Worm (Caenorhabditis elegans) whole organism, L1 larva: Measurements from ENCODE around the gene dmd-10.

Experiments used
- C16A3.4 ChIP-seq: fragments of 150-350 bp; optimal IDR thresholded peaks from 2 replicates; lab custom pipeline; 2014; ENCODE audit warnings: missing biosample characterization, missing genetic modification characterization
- C34B4.2 ChIP-seq: sonication (generic microtip); optimal IDR thresholded peaks from 2 replicates; lab custom pipeline; 2017; ENCODE audit warnings: mild to moderate bottlenecking, missing genetic modification characterization, missing compliant biosample characterization
- Y116A8C.19 ChIP-seq: sonication (generic microtip); optimal IDR thresholded peaks from 2 replicates; lab custom pipeline; 2016; ENCODE audit warnings: missing compliant biosample characterization, missing genetic modification characterization, borderline replicate concordance
- aha-1 ChIP-seq: fragments of 150-350 bp; optimal IDR thresholded peaks from 2 replicates; lab custom pipeline; 2014; ENCODE audit warnings: missing biosample characterization, missing genetic modification characterization
- alr-1 ChIP-seq: fragments of 200-800 bp; sonication (Bioruptor generic); optimal IDR thresholded peaks from 2 replicates; lab custom pipeline; 2018; ENCODE audit warnings: borderline replicate concordance, mild to moderate bottlenecking, missing genetic modification characterization, missing compliant biosample characterization
- aly-2 ChIP-seq: fragments of 150-350 bp; optimal IDR thresholded peaks from 2 replicates; lab custom pipeline; 2014; ENCODE audit warnings: missing biosample characterization, missing genetic modification characterization
- ama-1 ChIP-seq: fragments of 150-350 bp; optimal IDR thresholded peaks from 2 replicates; lab custom pipeline; 2014
- blmp-1 ChIP-seq: fragments of 150-350 bp; optimal IDR thresholded peaks from 2 replicates; lab custom pipeline; 2014; ENCODE audit warnings: missing biosample characterization, missing genetic modification characterization
- ceh-63 ChIP-seq: fragments of 200-800 bp; sonication (Bioruptor generic); optimal IDR thresholded peaks from 2 replicates; lab custom pipeline; 2018; ENCODE audit warnings: mild to moderate bottlenecking, missing genetic modification characterization, missing compliant biosample characterization
- ceh-90 ChIP-seq: sonication (generic microtip); optimal IDR thresholded peaks from 2 replicates; lab custom pipeline; 2016; ENCODE audit warnings: missing genetic modification characterization, missing compliant biosample characterization
- ces-1 ChIP-seq: fragments of 150-350 bp; optimal IDR thresholded peaks from 2 replicates; lab custom pipeline; 2014; ENCODE audit warnings: missing biosample characterization, missing genetic modification reagents, missing genetic modification characterization
- dsc-1 ChIP-seq: sonication (generic microtip); optimal IDR thresholded peaks from 2 replicates; lab custom pipeline; 2016; ENCODE audit warnings: mild to moderate bottlenecking, missing genetic modification characterization, missing compliant biosample characterization
- efl-1 ChIP-seq, 4 experiments: fragments of 150-350 bp; optimal IDR thresholded peaks in 3 of 4; peaks in 1 of 4; 1 replicate in 1 of 4; 2 replicates in 3 of 4; lab custom pipeline; 2014; ENCODE audit warnings: missing biosample characterization in 2 of 4, missing genetic modification characterization in 2 of 4, missing genetic modification reagents in 2 of 4
- efl-3 ChIP-seq: fragments of 200-800 bp; sonication (Bioruptor generic); optimal IDR thresholded peaks from 2 replicates; lab custom pipeline; 2018; ENCODE audit warnings: mild to moderate bottlenecking, missing genetic modification characterization, missing compliant biosample characterization
- egl-13 ChIP-seq: sonication (generic microtip); optimal IDR thresholded peaks from 2 replicates; lab custom pipeline; 2016; ENCODE audit warnings: missing genotype, missing genetic modification reagents, missing genetic modification characterization, missing compliant biosample characterization
- egl-27 ChIP-seq, 2 experiments: fragments of 150-350 bp in 1 of 2; sonication (generic microtip); optimal IDR thresholded peaks; 3 replicates each; lab custom pipeline; 2017 to 2018; ENCODE audit warnings: missing biosample characterization in 2 of 2, missing genetic modification characterization in 2 of 2, missing genetic modification reagents in 2 of 2
- elt-2 ChIP-seq: sonication (generic microtip); optimal IDR thresholded peaks from 2 replicates; lab custom pipeline; 2016; ENCODE audit warnings: missing genetic modification characterization, mild to moderate bottlenecking, inconsistent platforms, missing compliant biosample characterization, missing genetic modification reagents
- ets-5 ChIP-seq: fragments of 200-800 bp; sonication (Bioruptor generic); IDR thresholded peaks from 2 replicates; pipeline ENCODE4 v1.3.6; 2022; ENCODE audit warnings: missing genetic modification characterization, missing compliant biosample characterization
- fkh-10 ChIP-seq: sonication (generic microtip); optimal IDR thresholded peaks from 2 replicates; lab custom pipeline; 2017; ENCODE audit warnings: missing biosample characterization, missing genetic modification reagents, missing genetic modification characterization
- hlh-4 ChIP-seq: sonication (generic microtip); optimal IDR thresholded peaks from 2 replicates; lab custom pipeline; 2016; ENCODE audit warnings: mild to moderate bottlenecking, missing genetic modification characterization, missing compliant biosample characterization
- hpl-2 ChIP-seq: fragments of 150-350 bp; optimal IDR thresholded peaks from 2 replicates; lab custom pipeline; 2014; ENCODE audit warnings: missing biosample characterization, missing genetic modification reagents, missing genetic modification characterization
- irx-1 ChIP-seq: sonication (generic microtip); optimal IDR thresholded peaks from 2 replicates; lab custom pipeline; 2016; ENCODE audit warnings: missing genetic modification characterization, missing compliant biosample characterization
- lin-13 ChIP-seq: fragments of 150-350 bp; optimal IDR thresholded peaks from 2 replicates; lab custom pipeline; 2014; ENCODE audit warnings: missing biosample characterization, missing genetic modification reagents, missing genetic modification characterization
- lin-14 ChIP-seq: fragments of 200-800 bp; sonication (Bioruptor generic); optimal IDR thresholded peaks from 2 replicates; lab custom pipeline; 2018; ENCODE audit warnings: mild to moderate bottlenecking, missing genetic modification characterization, moderate library complexity, missing compliant biosample characterization
- lin-15B ChIP-seq: fragments of 150-350 bp; sonication (generic microtip); optimal IDR thresholded peaks from 3 replicates; lab custom pipeline; 2014; ENCODE audit warnings: missing biosample characterization, missing genetic modification characterization
- lin-39 ChIP-seq: fragments of 150-350 bp; optimal IDR thresholded peaks from 2 replicates; lab custom pipeline; 2014; ENCODE audit warnings: missing biosample characterization, missing genetic modification reagents, missing genetic modification characterization
- lir-3 ChIP-seq: sonication (generic microtip); optimal IDR thresholded peaks from 2 replicates; lab custom pipeline; 2016; ENCODE audit warnings: mild to moderate bottlenecking, missing genetic modification characterization, moderate library complexity, missing compliant biosample characterization; ENCODE audit not compliant: poor library complexity
- lsy-2 ChIP-seq, 2 experiments: fragments of 150-350 bp; optimal IDR thresholded peaks; 2 replicates each; lab custom pipeline; 2014; ENCODE audit warnings: missing biosample characterization in 2 of 2, missing genetic modification characterization in 2 of 2
- mdl-1 ChIP-seq, 2 experiments: fragments of 150-350 bp; optimal IDR thresholded peaks; 2 replicates each; lab custom pipeline; 2014 to 2017; ENCODE audit warnings: missing biosample characterization in 2 of 2, missing genetic modification characterization in 2 of 2, inconsistent platforms in 1 of 2
- nhr-11 ChIP-seq: fragments of 150-350 bp; optimal IDR thresholded peaks from 2 replicates; lab custom pipeline; 2014; ENCODE audit warnings: missing biosample characterization, missing genetic modification characterization
- nhr-237 ChIP-seq: fragments of 150-350 bp; optimal IDR thresholded peaks from 2 replicates; lab custom pipeline; 2014; ENCODE audit warnings: missing biosample characterization, missing genetic modification characterization
- nhr-71 ChIP-seq: sonication (generic microtip); optimal IDR thresholded peaks from 2 replicates; lab custom pipeline; 2016; ENCODE audit warnings: mild to moderate bottlenecking, missing genetic modification characterization, moderate library complexity, missing compliant biosample characterization
- nhr-76 ChIP-seq: sonication (generic microtip); optimal IDR thresholded peaks from 2 replicates; lab custom pipeline; 2017; ENCODE audit warnings: missing biosample characterization, missing genetic modification characterization
- nhr-77 ChIP-seq: fragments of 150-350 bp; optimal IDR thresholded peaks from 2 replicates; lab custom pipeline; 2014; ENCODE audit warnings: missing biosample characterization, missing genetic modification characterization
- nhr-84 ChIP-seq: sonication (generic microtip); optimal IDR thresholded peaks from 2 replicates; lab custom pipeline; 2017; ENCODE audit warnings: missing biosample characterization, missing genetic modification characterization
- nhr-90 ChIP-seq: sonication (generic microtip); optimal IDR thresholded peaks from 2 replicates; lab custom pipeline; 2016; ENCODE audit warnings: mild to moderate bottlenecking, missing genetic modification characterization, missing compliant biosample characterization; ENCODE audit not compliant: poor library complexity
- rnt-1 ChIP-seq: sonication (generic microtip); optimal IDR thresholded peaks from 2 replicates; lab custom pipeline; 2016; ENCODE audit warnings: mild to moderate bottlenecking, missing genetic modification characterization, moderate library complexity, missing compliant biosample characterization
- skn-1 ChIP-seq: fragments of 150-350 bp; optimal IDR thresholded peaks from 2 replicates; lab custom pipeline; 2014; ENCODE audit warnings: missing biosample characterization, missing genetic modification characterization
- sox-4 ChIP-seq: sonication (generic microtip); optimal IDR thresholded peaks from 2 replicates; lab custom pipeline; 2016; ENCODE audit warnings: missing genetic modification characterization, missing compliant biosample characterization
- sptf-1 ChIP-seq: fragments of 150-350 bp; optimal IDR thresholded peaks from 2 replicates; lab custom pipeline; 2014; ENCODE audit warnings: missing biosample characterization, missing genetic modification characterization
- sup-37 ChIP-seq: fragments of 200-800 bp; sonication (Bioruptor generic); optimal IDR thresholded peaks from 2 replicates; lab custom pipeline; 2018; ENCODE audit warnings: mild to moderate bottlenecking, missing genetic modification characterization, missing compliant biosample characterization
- tbx-2 ChIP-seq: sonication (generic microtip); optimal IDR thresholded peaks from 2 replicates; lab custom pipeline; 2016; ENCODE audit warnings: missing genetic modification characterization, missing compliant biosample characterization
- tlp-1 ChIP-seq: fragments of 150-350 bp; optimal IDR thresholded peaks from 2 replicates; lab custom pipeline; 2014; ENCODE audit warnings: missing biosample characterization, missing genetic modification characterization
- unc-30 ChIP-seq: sonication (generic microtip); optimal IDR thresholded peaks from 2 replicates; lab custom pipeline; 2017; ENCODE audit warnings: missing biosample characterization, missing genetic modification characterization
- unc-62 ChIP-seq: fragments of 150-350 bp; optimal IDR thresholded peaks from 2 replicates; lab custom pipeline; 2014; ENCODE audit warnings: missing biosample characterization, missing genetic modification reagents, missing genetic modification characterization
- unc-86 ChIP-seq: sonication (generic microtip); optimal IDR thresholded peaks from 2 replicates; lab custom pipeline; 2016; ENCODE audit warnings: missing genetic modification characterization, missing compliant biosample characterization
- unc-98 ChIP-seq: fragments of 200-800 bp; sonication (Bioruptor generic); IDR thresholded peaks from 2 replicates; pipeline ENCODE4 v1.3.6; 2022; ENCODE audit warnings: missing genetic modification characterization, missing compliant biosample characterization
- xbp-1 ChIP-seq: sonication (generic microtip); optimal IDR thresholded peaks from 2 replicates; lab custom pipeline; 2016; ENCODE audit warnings: missing genetic modification characterization, missing compliant biosample characterization
- ztf-4 ChIP-seq: fragments of 150-350 bp; optimal IDR thresholded peaks from 2 replicates; lab custom pipeline; 2014; ENCODE audit warnings: missing biosample characterization, missing genetic modification characterization

Gene dmd-10

ce11 chrV:13265628-13266027 is 29.2 kb upstream of the dmd-10 start (continued):
- TF ChIP-seq nhr-71 (tag; lab: Kevin White, UChicago) (peak; percentile 38), dsc-1 (peak; percentile 99), C16A3.4 (tag; lab: Kevin White, UChicago) (no peak)

ce11 chrV:13264245-13264644 is 27.8 kb upstream of the dmd-10 start, which contains the start of gene zip-5:
TSS of gene zip-5 (plus strand) at chrV:13264545.
- TF ChIP-seq nhr-90 (tag; lab: Kevin White, UChicago): no peak
- TF ChIP-seq tbx-2 (tag; lab: Kevin White, UChicago): no peak
- no peak for TF ChIP-seq efl-1 (optimal IDR thresholded peaks at IDR 0.05; lab: Kevin White, UChicago)
- no peak for TF ChIP-seq efl-1 (GFP tag; optimal IDR thresholded peaks at IDR 0.05 in 1 of 2; lab: Kevin White, UChicago)

- TF ChIP-seq alr-1 (tag; lab: Kevin White, UChicago): no peak
- no peak for TF ChIP-seq unc-62 (GFP tag; lab: Kevin White, UChicago)
- TF ChIP-seq nhr-84 (tag; lab: Kevin White, UChicago): no peak
- TF ChIP-seq lin-39: no peak
- no peak for TF ChIP-seq hpl-2 (GFP tag; lab: Kevin White, UChicago)
- TF ChIP-seq C34B4.2 (tag; lab: Kevin White, UChicago): no peak
- TF ChIP-seq ztf-4 (tag; lab: Kevin White, UChicago): no peak
- TF ChIP-seq fkh-10 (GFP tag; lab: Kevin White, UChicago): no peak
- TF ChIP-seq elt-2: peak; percentile 93
- no peak for TF ChIP-seq aly-2
- TF ChIP-seq unc-98: no peak
- TF ChIP-seq unc-86 (tag; lab: Kevin White, UChicago): no peak
- TF ChIP-seq ama-1 (lab: Kevin White, UChicago): no peak
- no peak for TF ChIP-seq lin-13 (GFP tag; lab: Kevin White, UChicago)
- TF ChIP-seq Y116A8C.19 (tag; lab: Kevin White, UChicago): no peak
- TF ChIP-seq nhr-11: no peak
- TF ChIP-seq efl-3 (GFP tag; lab: Kevin White, UChicago): no peak
- TF ChIP-seq sox-4 (tag; lab: Kevin White, UChicago): no peak
- TF ChIP-seq nhr-90 (tag; lab: Kevin White, UChicago): peak; percentile 20
- no peak for TF ChIP-seq C16A3.4 (tag; lab: Kevin White, UChicago)
- no peak for TF ChIP-seq aha-1 (tag; lab: Kevin White, UChicago)
- TF ChIP-seq lsy-2 (tag; optimal IDR thresholded peaks at IDR 0.05; lab: Kevin White, UChicago): no peak
- no peak for TF ChIP-seq rnt-1 (tag; lab: Kevin White, UChicago)
- TF ChIP-seq ceh-90 (tag; lab: Kevin White, UChicago): no peak
- no peak for TF ChIP-seq xbp-1 (tag; lab: Kevin White, UChicago)
- no peak for TF ChIP-seq irx-1
- no peak for TF ChIP-seq nhr-77
- no peak for TF ChIP-seq tlp-1 (tag; lab: Kevin White, UChicago)
- no peak for TF ChIP-seq egl-13 (tag; lab: Kevin White, UChicago)
- no peak for TF ChIP-seq lir-3 (tag; lab: Kevin White, UChicago)
- TF ChIP-seq nhr-237 (tag; lab: Kevin White, UChicago): no peak
- no peak for TF ChIP-seq mdl-1 (tag; optimal IDR thresholded peaks at IDR 0.05; lab: Kevin White, UChicago)
- no peak for TF ChIP-seq ets-5 (GFP tag; lab: Robert Waterston, UW)
- TF ChIP-seq ceh-63: no peak
- TF ChIP-seq nhr-76: no peak
- no peak for TF ChIP-seq sptf-1 (tag; lab: Kevin White, UChicago)
- TF ChIP-seq blmp-1 (tag; lab: Kevin White, UChicago): no peak
- no peak for TF ChIP-seq egl-27 (tag; optimal IDR thresholded peaks at IDR 0.05; lab: Kevin White, UChicago)
- no peak for TF ChIP-seq hlh-4
- peak; percentile 22 for TF ChIP-seq lin-14 (GFP tag; lab: Kevin White, UChicago)
- no peak for TF ChIP-seq unc-30 (tag; lab: Kevin White, UChicago)
- no peak for TF ChIP-seq efl-1 (optimal IDR thresholded peaks at IDR 0.05; lab: Kevin White, UChicago)
- peak in 1 of 2 experiments; percentile 86 for TF ChIP-seq efl-1 (GFP tag; optimal IDR thresholded peaks at IDR 0.05 in 1 of 2; lab: Kevin White, UChicago)
- TF ChIP-seq ces-1 (GFP tag; lab: Kevin White, UChicago): no peak
- TF ChIP-seq skn-1 (tag; lab: Kevin White, UChicago): no peak
- no peak for TF ChIP-seq sup-37
- TF ChIP-seq lin-15B (tag; lab: Kevin White, UChicago): no peak
These were observed 26.4 kb upstream of the dmd-10 start for ce11 chrV:13262781-13263318.
